Worm (Caenorhabditis elegans): ENCODE results near the gene srh-62.

DNA sequence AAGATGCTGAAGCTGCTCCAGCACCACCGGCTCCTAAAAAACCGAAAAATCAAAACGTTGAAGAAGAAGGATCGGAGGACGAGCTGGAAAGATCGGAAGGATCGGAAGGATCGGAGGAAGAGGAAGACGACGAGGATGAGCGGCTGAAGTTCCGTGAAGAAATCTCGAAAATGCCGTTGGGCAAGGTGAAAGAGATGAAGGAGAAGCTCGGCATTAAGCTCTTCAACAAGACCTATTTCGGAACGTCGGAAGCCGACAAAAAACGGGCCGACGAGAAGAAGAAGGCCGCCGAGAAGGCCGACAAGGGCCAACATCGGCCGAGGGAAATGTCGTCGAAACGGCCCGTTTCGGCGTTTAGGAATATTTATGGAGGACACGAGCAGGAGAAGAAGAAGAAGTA, 41.6 kb downstream of the srh-62 start:
- TF ChIP-seq tra-4 (tag; optimal IDR thresholded peaks at IDR 0.05) (no peak), flt-1 (GFP tag; IDR thresholded peaks at IDR 0.05) (no peak), F13C5.2 (tag; optimal IDR thresholded peaks at IDR 0.05) (no peak), tbx-11 (GFP tag; IDR thresholded peaks at IDR 0.05) (no peak), ama-1 (optimal IDR thresholded peaks at IDR 0.05) (no peak), scrt-1 (GFP tag; IDR thresholded peaks at IDR 0.05) (no peak), hmg-4 (GFP tag; optimal IDR thresholded peaks at IDR 0.05) (no peak), tbx-37 (GFP tag; conservative IDR thresholded peaks at IDR 0.05) (no peak)
